Worm (Caenorhabditis elegans) whole organism, L4/young adult: Measurements from ENCODE around the gene F37C4.5.

Experiments
- W03F9.2 ChIP-seq: fragments of 150-350 bp; optimal IDR thresholded peaks from 2 replicates; lab custom pipeline; 2014; ENCODE audit warnings: missing biosample characterization, missing genetic modification characterization
- him-1 ChIP-seq: sonication (generic microtip); optimal IDR thresholded peaks from 2 replicates; lab custom pipeline; 2016; ENCODE audit warnings: missing genotype, missing genetic modification reagents, missing genetic modification characterization, missing compliant biosample characterization

DNA sequence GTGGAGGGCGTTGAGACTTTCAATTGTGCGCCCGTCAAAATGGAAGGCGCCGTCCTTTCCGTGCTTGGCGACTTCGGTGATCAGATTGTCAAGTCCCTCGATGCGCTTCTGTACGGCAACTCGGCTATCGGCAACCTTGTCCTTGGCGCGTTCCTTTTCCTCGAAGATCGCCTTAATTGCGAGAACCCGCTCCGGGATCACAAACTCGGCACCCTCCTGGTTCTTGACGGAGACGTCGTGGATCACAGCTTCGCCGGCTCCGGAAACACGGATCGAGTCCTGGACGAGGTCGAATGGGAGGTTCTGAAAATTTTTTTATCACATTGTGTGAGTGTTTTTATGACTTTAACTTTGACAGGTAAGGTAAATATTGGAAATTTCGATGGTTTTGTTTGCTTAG, 411 bp downstream of the F37C4.5 start:
- TF ChIP-seq W03F9.2 (tag; lab: Kevin White, UChicago), result no peak
- TF ChIP-seq him-1 (tag; lab: Kevin White, UChicago), result no peak
